Fruit fly (Drosophila melanogaster): ENCODE data around the gene eIF4H1.
A peak's percentile ranks its signal among the peaks of the same experiment; 100 is the strongest.

Gene eIF4H1

dm6 chrX:16448252-16449191 lies at the start of gene eIF4H1, which contains the start of gene CG34015 (continued):
- no peak for TF ChIP-seq Atf-2 (GFP tag; optimal IDR thresholded peaks at IDR 0.05)
- no peak for TF ChIP-seq H2.0 (GFP tag; IDR thresholded peaks at IDR 0.05)
- no peak for TF ChIP-seq CG4282 (GFP tag; optimal IDR thresholded peaks at IDR 0.05)
- peak; percentile 48; the same call in 1 of the 2 replicates for TF ChIP-seq E2f2 (GFP tag; IDR thresholded peaks at IDR 0.05)
- TF ChIP-seq chm (GFP tag; IDR thresholded peaks at IDR 0.05), result no peak
- TF ChIP-seq CG1233 (GFP tag; optimal IDR thresholded peaks at IDR 0.05), result no peak
- TF ChIP-seq CG10543 (GFP tag; optimal IDR thresholded peaks at IDR 0.05), result no peak
- no peak for TF ChIP-seq esg (GFP tag; conservative IDR thresholded peaks at IDR 0.05)
- TF ChIP-seq CG15073 (GFP tag; optimal IDR thresholded peaks at IDR 0.05), result no peak
- TF ChIP-seq CG12299 (tag; optimal IDR thresholded peaks at IDR 0.05), result no peak
- TF ChIP-seq CG7372 (GFP tag; IDR thresholded peaks at IDR 0.05), result no peak
- TF ChIP-seq klu (GFP tag; IDR thresholded peaks at IDR 0.05), result no peak
- peak; percentile 73 for TF ChIP-seq unc-4 (GFP tag; IDR thresholded peaks at IDR 0.05; ENCODE audit: partially characterized antibody)
- TF ChIP-seq gfzf (GFP tag; optimal IDR thresholded peaks at IDR 0.05), result peak; percentile 72
- TF ChIP-seq exex (tag; optimal IDR thresholded peaks at IDR 0.05), result no peak
- TF ChIP-seq CG13287 (GFP tag; IDR thresholded peaks at IDR 0.05; ENCODE audit: partially characterized antibody), result peak; percentile 75
- peak; percentile 93 for TF ChIP-seq Adf1 (GFP tag; IDR thresholded peaks at IDR 0.05)
- no peak for TF ChIP-seq corto (GFP tag; optimal IDR thresholded peaks at IDR 0.05)
- no peak for TF ChIP-seq CG14050 (GFP tag; IDR thresholded peaks at IDR 0.05)
- no peak for TF ChIP-seq CG30403 (GFP tag; optimal IDR thresholded peaks at IDR 0.05)
- TF ChIP-seq rib (GFP tag; IDR thresholded peaks at IDR 0.05), result no peak; the same call in 1 of the 2 replicates
- TF ChIP-seq Opbp (GFP tag; IDR thresholded peaks at IDR 0.05; ENCODE audit: partially characterized antibody), result 0 out of 3 replicates have a peak, but pooled peaks have one; percentile 54
- peak in 1 of 3 experiments; percentile 33 for TF ChIP-seq lola (GFP tag; optimal IDR thresholded peaks at IDR 0.05)
- no peak for TF ChIP-seq Dbx (GFP tag; IDR thresholded peaks at IDR 0.05)
- TF ChIP-seq sr (GFP tag; IDR thresholded peaks at IDR 0.05), result no peak
- no peak for TF ChIP-seq CG13775 (GFP tag; optimal IDR thresholded peaks at IDR 0.05)
- no peak for TF ChIP-seq Gug (GFP tag; IDR thresholded peaks at IDR 0.05)
- TF ChIP-seq CG9609 (GFP tag; optimal IDR thresholded peaks at IDR 0.05), result no peak
- TF ChIP-seq lilli (GFP tag; optimal IDR thresholded peaks at IDR 0.05), result no peak
- TF ChIP-seq D19B (GFP tag; optimal IDR thresholded peaks at IDR 0.05), result no peak
- peak; percentile 89 for TF ChIP-seq nom (GFP tag; optimal IDR thresholded peaks at IDR 0.05)
- no peak for TF ChIP-seq CG14860 (GFP tag; IDR thresholded peaks at IDR 0.05; ENCODE audit: partially characterized antibody)
- TF ChIP-seq CrebB (tag; optimal IDR thresholded peaks at IDR 0.05), result no peak
- no peak for TF ChIP-seq BtbVII (GFP tag; optimal IDR thresholded peaks at IDR 0.05)
- TF ChIP-seq az2 (GFP tag; optimal IDR thresholded peaks at IDR 0.05), result no peak
- peak; percentile 32 for TF ChIP-seq zen (tag; optimal IDR thresholded peaks at IDR 0.05)
- TF ChIP-seq cg (GFP tag; optimal IDR thresholded peaks at IDR 0.05), result peak; percentile 99
- no peak for TF ChIP-seq CG3281 (GFP tag; optimal IDR thresholded peaks at IDR 0.05)
- no peak for TF ChIP-seq org-1 (GFP tag; optimal IDR thresholded peaks at IDR 0.05)
- TF ChIP-seq Bdp1 (GFP tag; optimal IDR thresholded peaks at IDR 0.05), result no peak
- peak in 1 of 2 experiments; percentile 79 for TF ChIP-seq crp (GFP tag; optimal IDR thresholded peaks at IDR 0.05)
- peak; percentile 74 for TF ChIP-seq amos (GFP tag; IDR thresholded peaks at IDR 0.05; ENCODE audit: partially characterized antibody)
- TF ChIP-seq Myb (GFP tag; optimal IDR thresholded peaks at IDR 0.05), result no peak
- peak; percentile 65 for TF ChIP-seq knrl (GFP tag; IDR thresholded peaks at IDR 0.05; ENCODE audit: partially characterized antibody)
- TF ChIP-seq CG6689 (GFP tag; IDR thresholded peaks at IDR 0.05), result no peak
- TF ChIP-seq oc (tag; optimal IDR thresholded peaks at IDR 0.05), result no peak
- no peak for TF ChIP-seq mirr (GFP tag; optimal IDR thresholded peaks at IDR 0.05)
- peak; percentile 92 for TF ChIP-seq CG2116 (GFP tag; optimal IDR thresholded peaks at IDR 0.05)
